Fruit fly (Drosophila melanogaster) whole organism, embryonic: ENCODE data around the gene CG5808.

ENCODE experiments used
- CG10979 ChIP-seq: fragments of 200-800 bp; sonication (Bioruptor generic); optimal IDR thresholded peaks from 2 replicates; lab custom pipeline; 2018; ENCODE audit warnings: missing biosample characterization, mild to moderate bottlenecking, missing genetic modification characterization, moderate library complexity
- CG13775 ChIP-seq: fragments of 200-800 bp; sonication (Bioruptor generic); optimal IDR thresholded peaks from 3 replicates; lab custom pipeline; 2017; ENCODE audit warnings: missing biosample characterization, mild to moderate bottlenecking, missing genetic modification characterization
- CG1603 ChIP-seq: fragments of 200-800 bp; sonication (Bioruptor generic); optimal IDR thresholded peaks from 2 replicates; lab custom pipeline; 2019; ENCODE audit warnings: missing biosample characterization, mild to moderate bottlenecking, missing genetic modification characterization, moderate library complexity
- CG18262 ChIP-seq: fragments of 200-800 bp; optimal IDR thresholded peaks from 3 replicates; lab custom pipeline; 2019; ENCODE audit warnings: missing biosample characterization, mild to moderate bottlenecking, missing genetic modification characterization, moderate library complexity
- CG8290 ChIP-seq, 3 experiments: fragments of 200-800 bp; sonication (Bioruptor generic); optimal IDR thresholded peaks; 2 replicates each; lab custom pipeline; 2016 to 2019; ENCODE audit warnings: missing biosample characterization in 3 of 3, missing genetic modification characterization in 3 of 3, mild to moderate bottlenecking in 2 of 3, moderate library complexity in 1 of 3
- Drgx ChIP-seq: fragments of 200-800 bp; sonication (Bioruptor generic); IDR thresholded peaks from 2 replicates; pipeline ENCODE4 v1.3.6; 2022; ENCODE audit warnings: missing biosample characterization, missing genetic modification characterization
- Eip74EF ChIP-seq, 2 experiments: fragments of 200-800 bp in 1 of 2; fragments of >200 bp in 1 of 2; sonication (Bioruptor generic) in 1 of 2; optimal IDR thresholded peaks; 2 replicates each; lab custom pipeline; 2017 to 2019; ENCODE audit warnings: missing biosample characterization in 2 of 2, missing genetic modification characterization in 2 of 2, mild to moderate bottlenecking in 1 of 2, moderate library complexity in 1 of 2
- Ets65A ChIP-seq: fragments of 200-800 bp; sonication (Bioruptor generic); peaks from one replicate; lab custom pipeline; 2016; ENCODE audit warnings: missing biosample characterization, missing genetic modification characterization
- Neu2 ChIP-seq: fragments of 200-800 bp; sonication (Bioruptor generic); optimal IDR thresholded peaks from 3 replicates; lab custom pipeline; 2016; ENCODE audit warnings: missing biosample characterization, missing genetic modification characterization, borderline replicate concordance
- Sox100B ChIP-seq: fragments of 200-800 bp; sonication (Bioruptor generic); optimal IDR thresholded peaks from 3 replicates; lab custom pipeline; 2018; ENCODE audit warnings: missing biosample characterization, mild to moderate bottlenecking, missing genetic modification characterization
- bigmax ChIP-seq: fragments of 200-800 bp; sonication (Bioruptor generic); optimal IDR thresholded peaks from 2 replicates; lab custom pipeline; 2018; ENCODE audit warnings: missing biosample characterization, mild to moderate bottlenecking, missing genetic modification characterization
- btn ChIP-seq: fragments of 200-800 bp; sonication (Bioruptor generic); optimal IDR thresholded peaks from 2 replicates; lab custom pipeline; 2016; ENCODE audit warnings: missing biosample characterization, missing genetic modification characterization
- cg ChIP-seq: fragments of 200-800 bp; sonication (Bioruptor generic); optimal IDR thresholded peaks from 3 replicates; lab custom pipeline; 2019; ENCODE audit warnings: missing biosample characterization, mild to moderate bottlenecking, missing genetic modification characterization, moderate library complexity
- dmrt99B ChIP-seq: fragments of 200-800 bp; sonication (Bioruptor generic); optimal IDR thresholded peaks from 2 replicates; lab custom pipeline; 2018; ENCODE audit warnings: missing biosample characterization, mild to moderate bottlenecking, missing genetic modification characterization, moderate library complexity
- lilli ChIP-seq: fragments of 200-800 bp; sonication (Bioruptor generic); optimal IDR thresholded peaks from 3 replicates; lab custom pipeline; 2016; ENCODE audit warnings: missing biosample characterization, missing genetic modification characterization
- lola ChIP-seq, 3 experiments: fragments of >200 bp in 2 of 3; fragments of 200-800 bp in 1 of 3; sonication (Bioruptor generic) in 1 of 3; optimal IDR thresholded peaks; 2 replicates each; lab custom pipeline; 2017 to 2019; ENCODE audit warnings: missing biosample characterization in 3 of 3, missing genetic modification characterization in 3 of 3, mild to moderate bottlenecking in 1 of 3, moderate library complexity in 1 of 3
- salm ChIP-seq: fragments of 200-800 bp; sonication (Bioruptor generic); optimal IDR thresholded peaks from 2 replicates; lab custom pipeline; 2018; ENCODE audit warnings: missing biosample characterization, mild to moderate bottlenecking, missing genetic modification characterization
- sima ChIP-seq: fragments of 200-800 bp; sonication (Bioruptor generic); optimal IDR thresholded peaks from 2 replicates; lab custom pipeline; 2016; ENCODE audit warnings: missing biosample characterization, missing genetic modification characterization
- sr ChIP-seq: fragments of 200-800 bp; sonication (Bioruptor generic); IDR thresholded peaks from 3 replicates; pipeline ENCODE4 v1.3.6; 2022; ENCODE audit warnings: missing biosample characterization, missing genetic modification characterization

CG5808 gene

DNA sequence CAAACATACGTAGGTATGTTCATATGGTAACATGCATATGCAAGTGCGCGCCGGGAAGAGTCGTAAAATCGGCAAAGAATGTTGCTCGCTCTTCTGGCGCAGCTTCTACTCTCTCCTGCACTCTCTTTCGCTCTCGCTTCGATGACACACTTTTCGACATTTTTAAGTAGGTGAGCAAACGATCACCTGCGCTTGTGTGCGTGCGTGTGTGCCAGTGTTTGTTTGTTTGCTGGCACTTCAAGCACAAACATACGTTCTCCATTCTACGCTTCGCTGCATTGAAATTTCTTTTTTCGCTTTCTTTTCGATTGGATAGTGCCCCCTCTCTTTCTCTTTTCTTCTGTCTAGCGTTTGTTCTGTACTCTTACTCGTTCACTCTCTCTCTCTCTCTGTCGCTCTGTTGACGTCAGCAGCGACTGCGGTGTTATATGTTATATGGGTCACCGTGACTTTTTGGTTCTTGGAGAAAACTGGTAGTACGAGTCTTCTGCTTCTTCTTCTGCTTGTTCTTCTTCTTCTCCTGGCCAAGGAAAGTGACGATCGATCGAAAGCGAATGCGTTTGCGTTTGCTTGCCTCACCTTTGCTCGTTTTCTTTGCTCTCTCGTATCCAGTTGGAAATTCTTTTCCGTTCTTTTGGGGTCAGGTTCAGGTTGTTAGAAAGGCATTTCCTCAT, 49.0 kb downstream of the CG5808 start (continued):
- TF ChIP-seq Neu2 (GFP tag; lab: Kevin White, UChicago): no peak
- peak; percentile 2 for TF ChIP-seq CG10979 (tag; lab: Kevin White, UChicago)
- peak in 1 of 3 experiments; percentile 64 for TF ChIP-seq lola (GFP tag; optimal IDR thresholded peaks at IDR 0.05; lab: Kevin White, UChicago)
- peak; percentile 71 for TF ChIP-seq cg (GFP tag; lab: Kevin White, UChicago)
- TF ChIP-seq CG18262 (tag; lab: Kevin White, UChicago): peak; percentile 23
- TF ChIP-seq Eip74EF (GFP tag; optimal IDR thresholded peaks at IDR 0.05; lab: Kevin White, UChicago): no peak
- TF ChIP-seq CG8290 (GFP tag; optimal IDR thresholded peaks at IDR 0.05; lab: Kevin White, UChicago): no peak
- peak in 1 of 2 experiments; percentile 35 for TF ChIP-seq CG8290 (tag; optimal IDR thresholded peaks at IDR 0.05; lab: Kevin White, UChicago)
- TF ChIP-seq bigmax (GFP tag; lab: Kevin White, UChicago): no peak
- no peak for TF ChIP-seq lilli
- TF ChIP-seq CG1603: peak; percentile 10
- TF ChIP-seq CG13775 (GFP tag; lab: Kevin White, UChicago): no peak
- peak; percentile 17 for TF ChIP-seq Sox100B (GFP tag; lab: Kevin White, UChicago)
- TF ChIP-seq, all 482 proteins: peak for 44

DNA sequence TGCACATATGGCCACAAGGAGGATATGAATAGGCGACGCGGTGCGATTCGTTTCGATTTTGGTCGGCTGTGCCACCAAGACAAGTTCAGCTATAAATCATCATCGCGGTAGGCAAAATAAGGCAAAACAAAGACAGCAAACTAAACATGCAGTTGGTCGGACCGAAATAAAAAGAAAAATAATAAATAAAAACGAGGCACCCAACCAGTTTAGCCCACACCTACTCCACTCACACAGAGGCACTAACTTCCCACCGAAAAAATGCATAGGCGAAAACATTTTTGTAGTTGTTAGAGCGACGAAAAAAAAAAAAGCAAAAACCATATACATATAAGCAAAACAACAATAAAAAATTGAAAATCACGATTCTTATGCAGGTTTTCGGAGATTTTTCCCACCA, 50.1 kb downstream of the CG5808 start:
- no peak for TF ChIP-seq btn (GFP tag; lab: Kevin White, UChicago)
- no peak for TF ChIP-seq sima (GFP tag; lab: Kevin White, UChicago)
- peak; percentile 47; the same call in 1 of the 2 replicates for TF ChIP-seq Drgx (GFP tag; lab: Robert Waterston, UW)
- TF ChIP-seq salm: no peak
- TF ChIP-seq sr (GFP tag; lab: Robert Waterston, UW): 0 out of 3 replicates have a peak, but pooled peaks have one; percentile 28

DNA sequence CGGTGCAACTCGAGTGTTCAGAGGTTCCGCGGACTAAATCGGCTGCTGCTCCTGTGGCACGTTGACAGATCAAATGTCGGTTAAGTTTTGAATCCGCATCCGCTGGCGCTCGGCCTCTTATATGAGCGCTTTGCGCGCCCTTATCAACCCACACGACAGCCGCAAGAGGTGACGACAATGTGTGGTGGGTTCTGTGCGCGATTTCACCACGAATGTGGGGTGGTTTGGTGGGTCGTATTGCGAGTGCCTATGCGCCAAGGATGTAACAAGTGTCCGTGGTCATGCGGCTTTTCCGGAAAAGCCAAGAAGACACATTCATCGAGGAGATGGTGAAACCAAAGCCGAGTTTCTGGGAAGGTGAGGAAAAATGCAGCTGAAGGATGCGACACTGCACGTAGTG, 51.8 kb downstream of the CG5808 start, which contains the start of gene AstA:
Gene AstA (minus strand): TSS at position 101 of the 400 bp plus-strand sequence.
- TF ChIP-seq Ets65A (GFP tag; lab: Kevin White, UChicago) (peak; percentile 43), dmrt99B (tag; lab: Kevin White, UChicago) (no peak)
